Worm (Caenorhabditis elegans): ENCODE results near the gene K07F5.15.
A peak's percentile ranks its signal among the peaks of the same experiment; 100 is the strongest.

The K07F5.15 gene

DNA sequence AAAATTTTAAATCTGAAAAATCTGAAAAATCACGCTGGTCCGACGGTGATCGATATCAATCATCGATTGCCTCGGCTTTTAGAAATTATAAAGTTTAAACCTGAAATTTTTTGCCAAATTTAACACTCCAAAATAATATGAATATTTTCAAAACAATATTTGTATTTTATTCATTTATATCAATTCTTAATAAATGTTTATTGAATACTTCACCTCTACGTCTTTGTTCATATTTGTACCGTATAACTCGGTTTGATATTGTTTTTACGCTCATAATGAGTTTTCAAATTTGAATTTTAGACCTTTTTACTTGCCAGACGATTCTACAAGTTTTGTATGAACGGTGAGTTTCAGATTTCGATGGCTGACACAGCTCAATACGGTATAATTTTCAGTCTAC lies at the start of gene K07F5.15, which contains the start of gene K07F5.22:
Gene K07F5.15, plus strand, starts transcription at position 301 of the 400 bp plus-strand sequence.
Gene K07F5.22, plus strand, starts transcription at position 301 of the 400 bp plus-strand sequence.
- TF ChIP-seq nhr-41 (GFP tag; IDR thresholded peaks at IDR 0.05) (no peak), nhr-102 (tag; optimal IDR thresholded peaks at IDR 0.05) (no peak), zag-1 (tag; optimal IDR thresholded peaks at IDR 0.05) (no peak), zip-11 (GFP tag; IDR thresholded peaks at IDR 0.05) (no peak), unc-130 (GFP tag; optimal IDR thresholded peaks at IDR 0.05) (no peak), dmd-9 (GFP tag; IDR thresholded peaks at IDR 0.05) (no peak), lin-1 (GFP tag; IDR thresholded peaks at IDR 0.05) (no peak)

DNA sequence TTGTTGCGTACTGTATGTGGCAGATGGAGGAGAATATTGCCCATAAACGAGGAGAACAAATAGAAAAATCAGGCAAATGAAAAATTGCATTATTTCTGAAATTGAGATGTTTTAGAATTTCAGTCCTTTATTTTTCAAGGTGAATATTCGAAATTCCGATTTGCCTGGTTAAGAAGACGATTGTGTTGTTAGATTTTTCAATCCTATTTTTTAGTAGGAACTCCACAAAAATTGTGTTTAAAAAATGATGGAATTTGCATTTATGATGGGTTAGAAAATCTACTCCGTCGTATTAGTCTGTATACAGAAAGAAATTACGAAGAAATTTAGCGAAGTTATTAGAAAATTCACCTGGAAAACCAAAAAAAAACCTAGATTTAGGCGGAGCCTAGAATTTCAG lies 49.4 kb upstream of the K07F5.15 start, which contains the start of gene egl-20:
Gene egl-20, minus strand, starts transcription at position 101 of the 400 bp plus-strand sequence.
- no peak for TF ChIP-seq F37D6.2 (tag; optimal IDR thresholded peaks at IDR 0.05)
- TF ChIP-seq nhr-48 (tag; optimal IDR thresholded peaks at IDR 0.05) = no peak
- no peak for TF ChIP-seq T26A8.4 (GFP tag; IDR thresholded peaks at IDR 0.05)
- TF ChIP-seq set-16 (GFP tag; IDR thresholded peaks at IDR 0.05) = no peak

DNA sequence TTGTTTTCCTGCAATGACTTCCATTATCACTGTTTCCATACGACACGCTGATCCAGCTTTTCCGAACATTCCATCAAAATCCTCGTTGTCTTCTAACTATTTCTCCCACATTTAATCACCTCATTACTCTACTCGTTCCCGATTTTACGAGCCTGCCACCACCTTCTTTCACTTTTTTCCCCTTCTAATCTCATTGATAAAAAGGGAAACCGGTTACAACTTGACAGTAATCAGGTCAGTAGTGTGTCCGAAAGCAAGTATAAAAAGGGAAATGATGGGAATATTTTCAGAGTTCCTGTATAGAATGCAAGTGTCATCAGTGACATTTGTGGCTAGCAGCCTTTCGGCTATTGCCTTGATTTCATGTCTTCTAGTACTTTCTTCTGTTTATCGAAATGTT lies 43.3 kb upstream of the K07F5.15 start, which contains the start of gene col-123:
Gene col-123, plus strand, starts transcription at position 301 of the 400 bp plus-strand sequence.
- no peak for TF ChIP-seq F37D6.2 (tag; optimal IDR thresholded peaks at IDR 0.05)
- no peak for TF ChIP-seq D1046.2 (GFP tag; IDR thresholded peaks at IDR 0.05)
- no peak for TF ChIP-seq F44E2.7 (GFP tag; IDR thresholded peaks at IDR 0.05)
- no peak for TF ChIP-seq fos-1 (tag; optimal IDR thresholded peaks at IDR 0.05)
- TF ChIP-seq hlh-11 (tag; optimal IDR thresholded peaks at IDR 0.05) = no peak
- TF ChIP-seq pqm-1 (tag; optimal IDR thresholded peaks at IDR 0.05) = no peak
- TF ChIP-seq hmg-1.1 (GFP tag; IDR thresholded peaks at IDR 0.05) = no peak
- TF ChIP-seq nhr-42 (GFP tag; IDR thresholded peaks at IDR 0.05) = no peak
- TF ChIP-seq nhr-237 (tag; optimal IDR thresholded peaks at IDR 0.05) = no peak
- TF ChIP-seq lsy-2 (tag; optimal IDR thresholded peaks at IDR 0.05) = no peak
- TF ChIP-seq lin-1 (GFP tag; IDR thresholded peaks at IDR 0.05) = no peak
- no peak for TF ChIP-seq pha-4 (GFP tag; IDR thresholded peaks at IDR 0.05)
- TF ChIP-seq pha-4 (tag; optimal IDR thresholded peaks at IDR 0.05) = no peak
- TF ChIP-seq tag-97 (GFP tag; IDR thresholded peaks at IDR 0.05) = no peak
- no peak for TF ChIP-seq dve-1 (tag; optimal IDR thresholded peaks at IDR 0.05; ENCODE audit: insufficient read depth)
- no peak for TF ChIP-seq mdl-1 (tag; optimal IDR thresholded peaks at IDR 0.05)
- no peak for TF ChIP-seq duxl-1 (tag; optimal IDR thresholded peaks at IDR 0.05; ENCODE audit: poor library complexity)
- no peak for TF ChIP-seq jun-1 (tag; optimal IDR thresholded peaks at IDR 0.05)
- no peak for TF ChIP-seq mdt-29 (GFP tag; IDR thresholded peaks at IDR 0.05)
- no peak for TF ChIP-seq lim-7 (GFP tag; IDR thresholded peaks at IDR 0.05)
- TF ChIP-seq Y48G9A.11 (GFP tag; IDR thresholded peaks at IDR 0.05) = no peak

DNA sequence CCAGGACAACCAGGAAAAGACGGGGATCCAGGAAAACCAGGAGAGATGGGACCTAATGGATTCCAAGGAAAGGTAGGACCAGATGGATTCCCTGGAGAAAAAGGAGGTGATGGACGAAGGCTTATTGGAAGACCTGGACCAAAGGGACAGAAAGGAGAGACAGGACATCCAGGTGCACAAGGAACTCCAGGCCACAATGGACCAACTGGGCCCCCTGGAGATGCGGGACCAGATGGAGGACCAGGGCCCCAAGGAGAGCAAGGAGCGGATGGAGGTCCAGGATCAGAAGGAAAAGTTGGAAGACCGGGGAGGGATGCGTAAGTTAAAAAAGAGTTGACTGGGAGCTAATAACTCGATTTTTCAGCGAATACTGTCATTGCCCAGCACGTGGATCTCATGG lies 42.3 kb upstream of the K07F5.15 start:
- TF ChIP-seq F44E2.7 (GFP tag; IDR thresholded peaks at IDR 0.05) = no peak
- TF ChIP-seq set-16 (GFP tag; IDR thresholded peaks at IDR 0.05) = peak; percentile 71

DNA sequence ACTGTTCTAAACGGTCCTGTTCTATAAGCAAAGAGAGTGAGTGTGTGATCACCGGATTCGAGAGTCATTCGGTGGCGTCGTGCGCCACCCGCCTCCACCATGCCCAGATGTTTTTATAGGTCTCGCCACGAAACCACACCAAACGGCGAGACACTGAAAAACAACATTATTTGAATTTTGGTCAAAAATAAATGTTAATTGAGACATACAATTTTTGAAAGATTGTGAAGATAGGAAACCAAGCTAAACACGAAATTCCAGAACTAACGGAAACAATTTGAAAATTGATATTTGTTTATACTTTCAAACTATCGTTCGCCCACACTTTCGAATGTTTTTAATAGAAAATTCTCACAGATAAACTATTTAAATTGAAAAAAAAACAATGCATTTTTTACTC lies 40.4 kb upstream of the K07F5.15 start, which contains the start of gene catp-6:
Gene catp-6, minus strand, starts transcription at position 101 of the 400 bp plus-strand sequence.
- TF ChIP-seq nhr-42 (GFP tag; IDR thresholded peaks at IDR 0.05) = no peak
- TF ChIP-seq nhr-10 (tag; optimal IDR thresholded peaks at IDR 0.05) = no peak
- no peak for TF ChIP-seq mxl-2 (GFP tag; conservative IDR thresholded peaks at IDR 0.05)
- no peak for TF ChIP-seq dmd-8 (GFP tag; IDR thresholded peaks at IDR 0.05)
- no peak for TF ChIP-seq skn-1 (tag; optimal IDR thresholded peaks at IDR 0.05)
- no peak for TF ChIP-seq hlh-11 (tag; optimal IDR thresholded peaks at IDR 0.05)
- no peak for TF ChIP-seq spr-3 (GFP tag; optimal IDR thresholded peaks at IDR 0.05)
